Fruit fly (Drosophila melanogaster) whole organism, embryonic: ENCODE results near the gene CG13081.

Experiments used
- Ada2b ChIP-seq: fragments of 200-800 bp; sonication (Bioruptor generic); IDR thresholded peaks from 2 replicates; pipeline ENCODE4 v1.3.6; 2022; ENCODE audit warnings: missing biosample characterization, missing genetic modification characterization
- Blimp-1 ChIP-seq: fragments of 200-800 bp; sonication (Bioruptor generic); optimal IDR thresholded peaks from 3 replicates; lab custom pipeline; 2018; ENCODE audit warnings: missing biosample characterization, missing genetic modification characterization, mild to moderate bottlenecking, moderate library complexity, missing genetic modification reagents
- CG11398 ChIP-seq: fragments of 200-800 bp; sonication (Bioruptor generic); optimal IDR thresholded peaks from 2 replicates; lab custom pipeline; 2016; ENCODE audit warnings: missing biosample characterization, missing genetic modification characterization
- CG12744 ChIP-seq: fragments of 200-800 bp; sonication (Bioruptor generic); optimal IDR thresholded peaks from 2 replicates; lab custom pipeline; 2016; ENCODE audit warnings: missing biosample characterization, missing genetic modification characterization
- CG13775 ChIP-seq: fragments of 200-800 bp; sonication (Bioruptor generic); optimal IDR thresholded peaks from 3 replicates; lab custom pipeline; 2017; ENCODE audit warnings: missing biosample characterization, mild to moderate bottlenecking, missing genetic modification characterization
- CG14710 ChIP-seq: fragments of 200-800 bp; sonication (Bioruptor generic); optimal IDR thresholded peaks from 3 replicates; lab custom pipeline; 2019; ENCODE audit warnings: missing biosample characterization, mild to moderate bottlenecking, missing genetic modification characterization, moderate library complexity
- CG1529 ChIP-seq: fragments of 200-800 bp; sonication (Bioruptor generic); optimal IDR thresholded peaks from 3 replicates; lab custom pipeline; 2018; ENCODE audit warnings: missing biosample characterization, missing genetic modification characterization
- CG16863 ChIP-seq: fragments of 200-800 bp; sonication (Bioruptor generic); optimal IDR thresholded peaks from 3 replicates; lab custom pipeline; 2016; ENCODE audit warnings: missing biosample characterization, missing genetic modification characterization
- CG17359 ChIP-seq: fragments of 200-800 bp; sonication (Bioruptor generic); optimal IDR thresholded peaks from 3 replicates; lab custom pipeline; 2018; ENCODE audit warnings: missing biosample characterization, mild to moderate bottlenecking, missing genetic modification characterization, moderate library complexity
- CG17361 ChIP-seq: fragments of 200-800 bp; sonication (Bioruptor generic); IDR thresholded peaks from 3 replicates; pipeline ENCODE4 v1.3.6; 2022; ENCODE audit warnings: missing biosample characterization, missing genetic modification characterization
- CG17612 ChIP-seq: fragments of 200-800 bp; sonication (Bioruptor generic); IDR thresholded peaks from 2 replicates; pipeline ENCODE4 v1.3.6; 2022; ENCODE audit warnings: missing biosample characterization, missing genetic modification characterization
- CG17829 ChIP-seq: fragments of 200-800 bp; optimal IDR thresholded peaks from 2 replicates; lab custom pipeline; 2019; ENCODE audit warnings: missing biosample characterization, mild to moderate bottlenecking, missing genetic modification characterization, moderate library complexity
- CG18599 ChIP-seq: fragments of 200-800 bp; sonication (Bioruptor generic); optimal IDR thresholded peaks from 3 replicates; lab custom pipeline; 2017; ENCODE audit warnings: missing biosample characterization, missing genetic modification characterization, mild to moderate bottlenecking, moderate library complexity, missing genetic modification reagents
- CG18764 ChIP-seq: fragments of 200-800 bp; sonication (Bioruptor generic); optimal IDR thresholded peaks from 3 replicates; lab custom pipeline; 2016; ENCODE audit warnings: missing biosample characterization, missing genetic modification characterization
- CG2678 ChIP-seq: fragments of 200-800 bp; sonication (Bioruptor generic); optimal IDR thresholded peaks from 3 replicates; lab custom pipeline; 2019; ENCODE audit warnings: missing biosample characterization, mild to moderate bottlenecking, missing genetic modification characterization, moderate library complexity
- CG31441 ChIP-seq: fragments of 200-800 bp; sonication (Bioruptor generic); IDR thresholded peaks from 2 replicates; pipeline ENCODE4 v1.3.6; 2022; ENCODE audit warnings: missing biosample characterization, missing genetic modification characterization
- CG32772 ChIP-seq: fragments of 200-800 bp; sonication (Bioruptor generic); IDR thresholded peaks from 2 replicates; pipeline ENCODE4 v1.3.6; 2022; ENCODE audit warnings: missing biosample characterization, missing genetic modification characterization
- CG3281 ChIP-seq: fragments of 200-800 bp; sonication (Bioruptor generic); optimal IDR thresholded peaks from 3 replicates; lab custom pipeline; 2017; ENCODE audit warnings: missing biosample characterization, mild to moderate bottlenecking, missing genetic modification characterization
- CG3847 ChIP-seq: fragments of 200-800 bp; sonication (Bioruptor generic); IDR thresholded peaks from 2 replicates; pipeline ENCODE4 v1.3.6; 2022; ENCODE audit warnings: missing biosample characterization, missing genetic modification characterization
- CG7839 ChIP-seq: fragments of 200-800 bp; sonication (Bioruptor generic); optimal IDR thresholded peaks from 3 replicates; lab custom pipeline; 2018; ENCODE audit warnings: missing biosample characterization, mild to moderate bottlenecking, missing genetic modification characterization, moderate library complexity
- Dek ChIP-seq: fragments of 200-800 bp; sonication (Bioruptor generic); optimal IDR thresholded peaks from 3 replicates; lab custom pipeline; 2019; ENCODE audit warnings: missing biosample characterization, mild to moderate bottlenecking, missing genetic modification characterization, moderate library complexity
- Ets65A ChIP-seq: fragments of 200-800 bp; sonication (Bioruptor generic); peaks from one replicate; lab custom pipeline; 2016; ENCODE audit warnings: missing biosample characterization, missing genetic modification characterization
- Fer1 ChIP-seq: fragments of 200-800 bp; sonication (Bioruptor generic); optimal IDR thresholded peaks from 2 replicates; lab custom pipeline; 2017; ENCODE audit warnings: missing biosample characterization, mild to moderate bottlenecking, missing genetic modification characterization
- Gug ChIP-seq: fragments of 200-800 bp; sonication (Bioruptor generic); IDR thresholded peaks from 4 replicates; pipeline ENCODE4 v1.3.6; 2022; ENCODE audit warnings: missing biosample characterization, missing genetic modification characterization
- Myb ChIP-seq: fragments of 200-800 bp; sonication (Bioruptor generic); optimal IDR thresholded peaks from 2 replicates; lab custom pipeline; 2016; ENCODE audit warnings: missing biosample characterization, missing genetic modification characterization
- Nf-YA ChIP-seq: fragments of 200-800 bp; sonication (Bioruptor generic); IDR thresholded peaks from 2 replicates; pipeline ENCODE4 v1.3.6; 2022; ENCODE audit warnings: missing biosample characterization, missing genetic modification characterization
- Nf-YC ChIP-seq: fragments of 200-800 bp; optimal IDR thresholded peaks from 3 replicates; lab custom pipeline; 2019; ENCODE audit warnings: missing biosample characterization, mild to moderate bottlenecking, missing genetic modification characterization, moderate library complexity
- Rx ChIP-seq: fragments of 200-800 bp; sonication (Bioruptor generic); IDR thresholded peaks from 2 replicates; pipeline ENCODE4 v1.3.6; 2022; ENCODE audit warnings: missing biosample characterization, missing genetic modification characterization
- Side ChIP-seq: fragments of 200-800 bp; sonication (Bioruptor generic); optimal IDR thresholded peaks from 2 replicates; lab custom pipeline; 2016; ENCODE audit warnings: missing biosample characterization, missing genetic modification characterization
- Sin3A ChIP-seq: fragments of >200 bp; optimal IDR thresholded peaks from 2 replicates; lab custom pipeline; 2018
- Six4 ChIP-seq: fragments of 200-800 bp; sonication (Bioruptor generic); optimal IDR thresholded peaks from 2 replicates; lab custom pipeline; 2016; ENCODE audit warnings: missing biosample characterization, missing genetic modification characterization
- Sry-δ ChIP-seq: fragments of 200-800 bp; sonication (Bioruptor generic); optimal IDR thresholded peaks from 2 replicates; lab custom pipeline; 2016; ENCODE audit warnings: missing biosample characterization, missing genetic modification characterization
- danr ChIP-seq: fragments of 200-800 bp; sonication (Bioruptor generic); IDR thresholded peaks from 2 replicates; pipeline ENCODE4 v1.3.6; 2022; ENCODE audit warnings: missing biosample characterization, missing genetic modification characterization
- ewg ChIP-seq: fragments of 200-800 bp; sonication (Bioruptor generic); optimal IDR thresholded peaks from 3 replicates; lab custom pipeline; 2017; ENCODE audit warnings: mild to moderate bottlenecking, missing biosample characterization, missing genetic modification reagents, missing genetic modification characterization
- fd3F ChIP-seq: fragments of 200-800 bp; sonication (Bioruptor generic); optimal IDR thresholded peaks from 2 replicates; lab custom pipeline; 2018; ENCODE audit warnings: missing biosample characterization, mild to moderate bottlenecking, missing genetic modification characterization, moderate library complexity
- fru ChIP-seq: fragments of >200 bp; optimal IDR thresholded peaks from 2 replicates; lab custom pipeline; 2017
- gsb-n ChIP-seq: fragments of 200-800 bp; sonication (Bioruptor generic); optimal IDR thresholded peaks from 3 replicates; lab custom pipeline; 2018; ENCODE audit warnings: missing biosample characterization, mild to moderate bottlenecking, missing genetic modification characterization
- insv ChIP-seq, 2 experiments: fragments of 200-800 bp; sonication (Bioruptor generic); optimal IDR thresholded peaks; 3 replicates each; lab custom pipeline; 2016 to 2018; ENCODE audit warnings: missing biosample characterization in 2 of 2, missing genetic modification characterization in 2 of 2
- inv ChIP-seq: fragments of 200-800 bp; sonication (Bioruptor generic); IDR thresholded peaks from 2 replicates; pipeline ENCODE4 v1.3.6; 2022; ENCODE audit warnings: missing biosample characterization, missing genetic modification characterization; ENCODE audit not compliant: partially characterized antibody
- klu ChIP-seq: fragments of 200-800 bp; sonication (Bioruptor generic); IDR thresholded peaks from 2 replicates; pipeline ENCODE4 v1.3.6; 2022; ENCODE audit warnings: missing biosample characterization, missing genetic modification characterization
- lbe ChIP-seq: fragments of 200-800 bp; sonication (Bioruptor generic); optimal IDR thresholded peaks from 2 replicates; lab custom pipeline; 2016; ENCODE audit warnings: missing biosample characterization, mild to moderate bottlenecking, missing genetic modification characterization
- mld ChIP-seq: fragments of 200-800 bp; sonication (Bioruptor generic); IDR thresholded peaks from 3 replicates; pipeline ENCODE4 v1.3.6; 2022; ENCODE audit warnings: missing biosample characterization, missing genetic modification characterization; ENCODE audit not compliant: partially characterized antibody
- oc ChIP-seq: fragments of 200-800 bp; sonication (Bioruptor generic); optimal IDR thresholded peaks from 2 replicates; lab custom pipeline; 2018; ENCODE audit warnings: missing biosample characterization, mild to moderate bottlenecking, missing genetic modification characterization, moderate library complexity
- org-1 ChIP-seq: fragments of 200-800 bp; sonication (Bioruptor generic); optimal IDR thresholded peaks from 2 replicates; lab custom pipeline; 2017; ENCODE audit warnings: missing biosample characterization, missing genetic modification characterization
- p53 ChIP-seq: fragments of 200-800 bp; sonication (Bioruptor generic); optimal IDR thresholded peaks from 2 replicates; lab custom pipeline; 2016; ENCODE audit warnings: missing biosample characterization, missing genetic modification characterization
- pros ChIP-seq: fragments of 200-800 bp; sonication (Bioruptor generic); optimal IDR thresholded peaks from 3 replicates; lab custom pipeline; 2019; ENCODE audit warnings: missing biosample characterization, mild to moderate bottlenecking, missing genetic modification characterization, moderate library complexity
- sens-2 ChIP-seq: fragments of 200-800 bp; sonication (Bioruptor generic); IDR thresholded peaks from 2 replicates; pipeline ENCODE4 v1.3.6; 2022; ENCODE audit warnings: missing biosample characterization, missing genetic modification characterization
- tx ChIP-seq: fragments of 200-800 bp; sonication (Bioruptor generic); optimal IDR thresholded peaks from 2 replicates; lab custom pipeline; 2016; ENCODE audit warnings: missing biosample characterization, missing genetic modification characterization
- wek ChIP-seq: fragments of 200-800 bp; sonication (Bioruptor generic); optimal IDR thresholded peaks from 3 replicates; lab custom pipeline; 2018; ENCODE audit warnings: missing biosample characterization, mild to moderate bottlenecking, missing genetic modification characterization, moderate library complexity
- zen ChIP-seq: fragments of 200-800 bp; sonication (Bioruptor generic); optimal IDR thresholded peaks from 3 replicates; lab custom pipeline; 2018; ENCODE audit warnings: missing biosample characterization, mild to moderate bottlenecking, missing genetic modification characterization, moderate library complexity
- zf30C ChIP-seq: fragments of 200-800 bp; sonication (Bioruptor generic); optimal IDR thresholded peaks from 3 replicates; lab custom pipeline; 2018; ENCODE audit warnings: missing biosample characterization, mild to moderate bottlenecking, missing genetic modification characterization

CG13081 gene

DNA sequence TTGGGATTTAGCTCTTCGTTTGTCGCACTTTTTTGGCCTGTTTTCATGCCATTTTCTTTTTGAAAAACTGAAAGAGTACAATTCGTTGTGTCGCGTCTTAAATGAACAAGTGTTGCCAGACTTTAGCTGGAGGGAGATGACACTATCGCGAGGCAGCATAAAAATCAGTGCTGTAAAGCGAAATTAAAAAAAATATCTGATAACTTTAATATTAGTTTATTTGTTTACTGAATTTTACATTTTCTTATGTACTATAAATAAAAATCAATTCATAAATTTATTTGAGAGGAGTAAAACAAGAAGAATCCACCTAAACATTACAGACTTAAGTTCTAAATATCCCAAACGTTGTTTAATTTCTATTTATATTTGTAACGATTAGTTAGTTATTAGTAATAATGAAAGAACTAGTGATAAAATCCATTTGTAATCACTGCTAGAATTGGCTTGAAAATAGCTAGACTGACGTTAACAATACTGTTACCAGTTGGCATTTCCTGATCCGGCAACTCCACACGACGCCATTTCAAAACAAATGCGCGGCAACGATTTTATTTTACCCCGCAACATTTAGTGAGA, 36.9 kb downstream of the CG13081 start, which contains the start of the genes spi and msb1l (continued):
- peak; percentile 54 for TF ChIP-seq Dek (tag; lab: Kevin White, UChicago)
- TF ChIP-seq p53 (GFP tag; lab: Kevin White, UChicago): no peak
- TF ChIP-seq ewg (GFP tag; lab: Kevin White, UChicago): no peak
- peak; percentile 57; the same call in 1 of the 2 replicates for TF ChIP-seq CG31441
- 0 out of 2 replicates have a peak, but pooled peaks have one; percentile 35 for TF ChIP-seq klu
- TF ChIP-seq sens-2 (GFP tag; lab: Robert Waterston, UW): no peak
- TF ChIP-seq gsb-n (tag; lab: Kevin White, UChicago): peak; percentile 32
- no peak for TF ChIP-seq CG12744 (GFP tag; lab: Kevin White, UChicago)
- no peak for TF ChIP-seq lbe (GFP tag; lab: Kevin White, UChicago)
- TF ChIP-seq CG18764 (GFP tag; lab: Kevin White, UChicago): peak; percentile 47
- peak; percentile 86 for TF ChIP-seq CG14710 (tag; lab: Kevin White, UChicago)
- TF ChIP-seq CG17359 (tag; lab: Kevin White, UChicago): peak; percentile 7
- TF ChIP-seq tx (GFP tag; lab: Kevin White, UChicago): no peak
- peak; percentile 47 for TF ChIP-seq zen
- no peak for TF ChIP-seq CG16863 (GFP tag; lab: Kevin White, UChicago)
- peak; percentile 38 for TF ChIP-seq CG3281 (GFP tag; lab: Kevin White, UChicago)
- peak; percentile 87 for TF ChIP-seq CG17361 (GFP tag; lab: Robert Waterston, UW)
- no peak for TF ChIP-seq pros (GFP tag; lab: Kevin White, UChicago)
- TF ChIP-seq Gug (GFP tag; lab: Robert Waterston, UW): 0 out of 4 replicates have a peak, but pooled peaks have one; percentile 4
- no peak for TF ChIP-seq CG11398
- TF ChIP-seq CG17612 (GFP tag; lab: Robert Waterston, UW): no peak
- peak; percentile 92 for TF ChIP-seq Ets65A
- no peak for TF ChIP-seq zf30C (GFP tag; lab: Kevin White, UChicago)
- TF ChIP-seq CG2678: peak; percentile 65
- TF ChIP-seq Blimp-1 (GFP tag; lab: Kevin White, UChicago): peak; percentile 22
- no peak for TF ChIP-seq oc (tag; lab: Kevin White, UChicago)
- TF ChIP-seq Sin3A (lab: Kevin White, UChicago): peak; percentile 76
- TF ChIP-seq Side (GFP tag; lab: Kevin White, UChicago): no peak
- no peak for TF ChIP-seq fd3F (GFP tag; lab: Kevin White, UChicago)
- 0 out of 2 replicates have a peak, but pooled peaks have one; percentile 31 for TF ChIP-seq danr (GFP tag; lab: Robert Waterston, UW)
- no peak for TF ChIP-seq Nf-YA (GFP tag; lab: Robert Waterston, UW)
- peak; percentile 44 for TF ChIP-seq Myb (GFP tag; lab: Kevin White, UChicago)
- TF ChIP-seq Nf-YC (tag; lab: Kevin White, UChicago): peak; percentile 67
- 0 out of 3 replicates have a peak, but pooled peaks have one; percentile 41 for TF ChIP-seq mld
- peak; percentile 64 for TF ChIP-seq CG17829
- peak; percentile 79 for TF ChIP-seq CG3847 (GFP tag; lab: Robert Waterston, UW)
- no peak for TF ChIP-seq CG1529 (GFP tag; lab: Kevin White, UChicago)
- TF ChIP-seq Ada2b (GFP tag; lab: Robert Waterston, UW): no peak
- TF ChIP-seq Fer1: no peak
- TF ChIP-seq CG13775: peak; percentile 36
- peak; percentile 56; the same call in 1 of the 2 replicates for TF ChIP-seq inv (GFP tag; lab: Robert Waterston, UW)
- peak in 1 of 2 experiments; percentile 29 for TF ChIP-seq insv (GFP tag; optimal IDR thresholded peaks at IDR 0.05; lab: Kevin White, UChicago)
- TF ChIP-seq fru (lab: Kevin White, UChicago): no peak
- TF ChIP-seq CG18599: no peak
- peak; percentile 76 for TF ChIP-seq Sry-δ (GFP tag; lab: Kevin White, UChicago)
- peak; percentile 52 for TF ChIP-seq CG32772 (GFP tag; lab: Robert Waterston, UW)
- no peak for TF ChIP-seq org-1 (GFP tag; lab: Kevin White, UChicago)
- no peak for TF ChIP-seq wek (GFP tag; lab: Kevin White, UChicago)
- TF ChIP-seq CG7839 (tag; lab: Kevin White, UChicago): peak; percentile 62
- TF ChIP-seq Rx (GFP tag; lab: Robert Waterston, UW): no peak
- TF ChIP-seq Six4 (GFP tag; lab: Kevin White, UChicago): peak; percentile 19
